Fruit fly (Drosophila melanogaster): ENCODE measurements around the gene Axs.

Gene Axs

DNA sequence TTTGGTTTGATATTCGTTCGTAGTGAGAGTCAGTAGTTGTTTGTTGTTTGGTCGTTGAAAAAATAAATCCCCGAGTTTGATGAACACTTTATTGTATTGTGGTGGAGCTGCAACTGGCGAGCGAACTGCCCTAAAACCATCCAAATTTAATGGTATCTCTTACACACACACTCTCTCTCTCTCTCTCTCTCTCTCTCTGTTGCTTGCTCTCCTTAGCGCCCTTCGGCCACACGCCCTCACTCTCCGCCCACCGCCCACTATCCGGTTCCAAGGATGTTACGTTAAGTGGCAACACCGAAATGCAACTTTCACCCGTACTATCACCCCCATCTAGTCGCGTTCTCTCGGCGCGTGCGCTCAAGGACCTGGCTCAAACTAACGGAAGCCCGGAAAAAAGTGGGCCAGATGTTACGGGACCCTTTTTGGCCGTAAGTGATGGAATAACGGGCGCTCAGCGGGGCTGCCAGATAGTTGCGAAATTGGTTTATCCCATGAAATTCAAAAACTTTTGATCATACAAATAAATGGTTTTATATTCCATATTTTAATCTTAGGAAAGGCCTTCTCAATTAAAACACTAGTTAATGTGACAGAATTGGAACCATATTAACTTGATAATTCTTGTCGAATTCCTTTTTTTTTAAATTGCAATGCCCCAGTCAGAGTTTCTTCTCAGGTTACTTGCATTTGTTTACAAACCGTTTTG, 3.9 kb upstream of the Axs start (continued):
- TF ChIP-seq Atf6 (GFP tag; IDR thresholded peaks at IDR 0.05) (no peak), fd3F (GFP tag; optimal IDR thresholded peaks at IDR 0.05) (no peak), CG7556 (GFP tag; optimal IDR thresholded peaks at IDR 0.05) (peak; percentile 3), zfh2 (GFP tag; optimal IDR thresholded peaks at IDR 0.05) (no peak), ci (GFP tag; IDR thresholded peaks at IDR 0.05) (no peak), Sry-δ (GFP tag; optimal IDR thresholded peaks at IDR 0.05) (peak; percentile 15), Opbp (GFP tag; IDR thresholded peaks at IDR 0.05; ENCODE audit: partially characterized antibody) (no peak), tup (GFP tag; optimal IDR thresholded peaks at IDR 0.05) (no peak), ewg (GFP tag; optimal IDR thresholded peaks at IDR 0.05) (peak; percentile 80), Ssrp (tag; optimal IDR thresholded peaks at IDR 0.05) (no peak), CG6683 (GFP tag; optimal IDR thresholded peaks at IDR 0.05) (no peak), CG11093 (GFP tag; IDR thresholded peaks at IDR 0.05) (no peak), pros (GFP tag; optimal IDR thresholded peaks at IDR 0.05) (no peak), Hr78 (GFP tag; optimal IDR thresholded peaks at IDR 0.05) (no peak), CG17612 (GFP tag; IDR thresholded peaks at IDR 0.05) (no peak), CG10979 (tag; optimal IDR thresholded peaks at IDR 0.05) (no peak), Vsx1 (GFP tag; optimal IDR thresholded peaks at IDR 0.05) (no peak), jigr1 (GFP tag; IDR thresholded peaks at IDR 0.05) (no peak), CG6175 (GFP tag; IDR thresholded peaks at IDR 0.05) (no peak), CG10274 (GFP tag; optimal IDR thresholded peaks at IDR 0.05) (no peak), CG31388 (GFP tag; optimal IDR thresholded peaks at IDR 0.05) (no peak), nmo (GFP tag; optimal IDR thresholded peaks at IDR 0.05) (peak; percentile 24), Awh (GFP tag; IDR thresholded peaks at IDR 0.05) (no peak), vfl (GFP tag; optimal IDR thresholded peaks at IDR 0.05) (no peak), CG11504 (tag; optimal IDR thresholded peaks at IDR 0.05) (peak; percentile 38), CG3065 (GFP tag; optimal IDR thresholded peaks at IDR 0.05) (no peak), CG4854 (GFP tag; optimal IDR thresholded peaks at IDR 0.05) (no peak), CG31441 (GFP tag; IDR thresholded peaks at IDR 0.05) (no peak), gsb (GFP tag; IDR thresholded peaks at IDR 0.05) (no peak), Scr (GFP tag; IDR thresholded peaks at IDR 0.05; ENCODE audit: partially characterized antibody) (no peak), CG18599 (GFP tag; optimal IDR thresholded peaks at IDR 0.05) (peak; percentile 38), gfzf (GFP tag; optimal IDR thresholded peaks at IDR 0.05) (peak; percentile 13), CG8765 (GFP tag; IDR thresholded peaks at IDR 0.05) (no peak), Pdp1 (GFP tag; optimal IDR thresholded peaks at IDR 0.05) (no peak), D19A (tag; optimal IDR thresholded peaks at IDR 0.05) (peak; percentile 9), wek (GFP tag; optimal IDR thresholded peaks at IDR 0.05) (no peak), cas (GFP tag; IDR thresholded peaks at IDR 0.05) (no peak), chinmo (GFP tag; IDR thresholded peaks at IDR 0.05; ENCODE audit: partially characterized antibody) (0 out of 4 replicates have a peak, but pooled peaks have one; percentile 25), CG2120 (GFP tag; optimal IDR thresholded peaks at IDR 0.05) (peak; percentile 17), CG30403 (GFP tag; optimal IDR thresholded peaks at IDR 0.05) (peak; percentile 16), CG7963 (GFP tag; IDR thresholded peaks at IDR 0.05; ENCODE audit: partially characterized antibody) (no peak), CG1792 (GFP tag; optimal IDR thresholded peaks at IDR 0.05) (no peak), nerfin-1 (tag; optimal IDR thresholded peaks at IDR 0.05) (no peak), CG7839 (tag; optimal IDR thresholded peaks at IDR 0.05) (peak; percentile 5), CG15601 (tag; optimal IDR thresholded peaks at IDR 0.05) (no peak), Oli (tag; optimal IDR thresholded peaks at IDR 0.05) (no peak), Dip2 (GFP tag; IDR thresholded peaks at IDR 0.05) (no peak), CG12942 (GFP tag; optimal IDR thresholded peaks at IDR 0.05) (no peak), ems (GFP tag; optimal IDR thresholded peaks at IDR 0.05) (no peak)

Data from whole organism, embryonic.